Worm (Caenorhabditis elegans): ENCODE data around the gene cdd-1.

Gene cdd-1

ce11 chrX:8210999-8211398 lies at the start of gene cdd-1:
cdd-1 (minus strand) TSS chrX:8211149.
- TF ChIP-seq pqm-1 (tag; optimal IDR thresholded peaks at IDR 0.05): peak; percentile 72
- TF ChIP-seq zag-1 (tag; optimal IDR thresholded peaks at IDR 0.05): no peak
- TF ChIP-seq elt-3 (tag; optimal IDR thresholded peaks at IDR 0.05): peak in 1 of 3 experiments; percentile 50
- TF ChIP-seq elt-1 (tag; optimal IDR thresholded peaks at IDR 0.05): no peak
- no peak for TF ChIP-seq lin-39 (tag; optimal IDR thresholded peaks at IDR 0.05)
- peak; percentile 38 for TF ChIP-seq fos-1 (tag; optimal IDR thresholded peaks at IDR 0.05)
- peak; percentile 5 for TF ChIP-seq R02D3.7 (tag; optimal IDR thresholded peaks at IDR 0.05)
- peak; percentile 17 for TF ChIP-seq nfya-1 (tag; optimal IDR thresholded peaks at IDR 0.05; ENCODE audit: insufficient read depth)
- peak; percentile 96 for TF ChIP-seq elt-2 (tag; optimal IDR thresholded peaks at IDR 0.05)
- TF ChIP-seq nhr-12 (tag; optimal IDR thresholded peaks at IDR 0.05): no peak
- TF ChIP-seq jun-1 (tag; optimal IDR thresholded peaks at IDR 0.05): peak; percentile 7

ce11 chrX:8257687-8258086 lies 46.7 kb upstream of the cdd-1 start:
- TF ChIP-seq pha-4 (tag; optimal IDR thresholded peaks at IDR 0.05) (peak; percentile 52), elt-3 (tag; optimal IDR thresholded peaks at IDR 0.05) (no peak)

ce11 chrX:8255433-8255832 lies 44.5 kb upstream of the cdd-1 start:
- TF ChIP-seq nhr-23 (tag; optimal IDR thresholded peaks at IDR 0.05): peak; percentile 15
- TF ChIP-seq nhr-25 (tag; optimal IDR thresholded peaks at IDR 0.05): peak; percentile 74
- no peak for TF ChIP-seq lsy-12 (tag; optimal IDR thresholded peaks at IDR 0.05)

ce11 chrX:8252293-8252692 lies 41.3 kb upstream of the cdd-1 start, which contains the start of gene M60.6:
M60.6 (minus strand) TSS chrX:8252458.
- TF ChIP-seq snpc-4 (tag; optimal IDR thresholded peaks at IDR 0.05) (peak; percentile 34), elt-1 (tag; optimal IDR thresholded peaks at IDR 0.05) (no peak), lin-39 (tag; optimal IDR thresholded peaks at IDR 0.05) (no peak), nhr-25 (tag; optimal IDR thresholded peaks at IDR 0.05) (peak; percentile 51), nfya-1 (tag; optimal IDR thresholded peaks at IDR 0.05; ENCODE audit: insufficient read depth) (peak; percentile 47), daf-12 (tag; optimal IDR thresholded peaks at IDR 0.05) (no peak), nhr-23 (tag; optimal IDR thresholded peaks at IDR 0.05) (peak; percentile 33), fos-1 (tag; optimal IDR thresholded peaks at IDR 0.05) (no peak), unc-62 (GFP tag; optimal IDR thresholded peaks at IDR 0.05) (no peak), nhr-43 (tag; optimal IDR thresholded peaks at IDR 0.05; ENCODE audit: poor library complexity, severe bottlenecking) (peak; percentile 23), ztf-4 (tag; optimal IDR thresholded peaks at IDR 0.05) (no peak), lin-15B (tag; optimal IDR thresholded peaks at IDR 0.05) (no peak), skn-1 (tag; optimal IDR thresholded peaks at IDR 0.05) (no peak), nhr-77 (tag; optimal IDR thresholded peaks at IDR 0.05) (no peak), hmg-11 (tag; optimal IDR thresholded peaks at IDR 0.05) (peak; percentile 24)

ce11 chrX:8247088-8247487 lies 36.1 kb upstream of the cdd-1 start:
- TF ChIP-seq pha-4 (tag; optimal IDR thresholded peaks at IDR 0.05): no peak
- TF ChIP-seq ama-1 (optimal IDR thresholded peaks at IDR 0.05): no peak
- TF ChIP-seq jun-1 (tag; optimal IDR thresholded peaks at IDR 0.05): no peak
- TF ChIP-seq nhr-237 (tag; optimal IDR thresholded peaks at IDR 0.05): no peak
- TF ChIP-seq ceh-9 (tag; optimal IDR thresholded peaks at IDR 0.05): no peak
- no peak for TF ChIP-seq mml-1 (tag; optimal IDR thresholded peaks at IDR 0.05)
- TF ChIP-seq nhr-23 (tag; optimal IDR thresholded peaks at IDR 0.05): no peak
- TF ChIP-seq egl-5 (tag; optimal IDR thresholded peaks at IDR 0.05): no peak
- no peak for TF ChIP-seq nhr-77 (tag; optimal IDR thresholded peaks at IDR 0.05)
- TF ChIP-seq elt-1 (tag; optimal IDR thresholded peaks at IDR 0.05): no peak
- no peak for TF ChIP-seq ztf-11 (tag; optimal IDR thresholded peaks at IDR 0.05)
- TF ChIP-seq unc-62 (GFP tag; optimal IDR thresholded peaks at IDR 0.05): no peak
- no peak for TF ChIP-seq ceh-16 (tag; optimal IDR thresholded peaks at IDR 0.05)
- no peak for TF ChIP-seq nhr-28 (tag; optimal IDR thresholded peaks at IDR 0.05)
- no peak for TF ChIP-seq fos-1 (tag; optimal IDR thresholded peaks at IDR 0.05)
- TF ChIP-seq snpc-4 (tag; optimal IDR thresholded peaks at IDR 0.05): no peak

ce11 chrX:8246126-8246525 lies 35.2 kb upstream of the cdd-1 start, which contains the start of gene kqt-2:
kqt-2 (minus strand) TSS chrX:8246369.
- no peak for TF ChIP-seq ceh-16 (tag; optimal IDR thresholded peaks at IDR 0.05)
- TF ChIP-seq pqm-1 (tag; optimal IDR thresholded peaks at IDR 0.05): peak; percentile 74
- no peak for TF ChIP-seq snpc-4 (tag; optimal IDR thresholded peaks at IDR 0.05)
- TF ChIP-seq elt-2 (tag; optimal IDR thresholded peaks at IDR 0.05): peak; percentile 84
- TF ChIP-seq pha-4 (tag; optimal IDR thresholded peaks at IDR 0.05): peak; percentile 25
- TF ChIP-seq fkh-10 (GFP tag; optimal IDR thresholded peaks at IDR 0.05): no peak
- no peak for TF ChIP-seq elt-1 (tag; optimal IDR thresholded peaks at IDR 0.05)
- no peak for TF ChIP-seq ztf-4 (tag; optimal IDR thresholded peaks at IDR 0.05)
- no peak for TF ChIP-seq jun-1 (tag; optimal IDR thresholded peaks at IDR 0.05)
- no peak for TF ChIP-seq nhr-28 (tag; optimal IDR thresholded peaks at IDR 0.05)

Measured in whole organism, L3 larva.